Worm (Caenorhabditis elegans) whole organism, L4 larva: ENCODE data around the gene ndub-11.

Source experiments
- F10B5.3 ChIP-seq: sonication (generic microtip); optimal IDR thresholded peaks from 2 replicates; lab custom pipeline; 2016; ENCODE audit warnings: mild to moderate bottlenecking, missing genetic modification characterization, missing compliant biosample characterization
- T20F7.1 ChIP-seq: fragments of 200-800 bp; sonication (Bioruptor generic); optimal IDR thresholded peaks from 2 replicates; lab custom pipeline; 2018; ENCODE audit warnings: mild to moderate bottlenecking, missing genetic modification characterization, missing compliant biosample characterization
- Y75B8A.6 ChIP-seq: fragments of 200-800 bp; sonication (Bioruptor generic); IDR thresholded peaks from 2 replicates; pipeline ENCODE4 v1.3.6; 2022; ENCODE audit warnings: missing genetic modification reagents, missing genetic modification characterization, missing compliant biosample characterization
- ZK337.2 ChIP-seq: fragments of 200-800 bp; sonication (Bioruptor generic); IDR thresholded peaks from 2 replicates; pipeline ENCODE4 v1.3.6; 2022; ENCODE audit warnings: missing genetic modification reagents, missing genetic modification characterization, missing compliant biosample characterization
- aha-1 ChIP-seq: fragments of 150-350 bp; peaks from one replicate; lab custom pipeline; 2014; ENCODE audit warnings: missing biosample characterization, missing genetic modification characterization
- duxl-1 ChIP-seq: sonication (generic microtip); optimal IDR thresholded peaks from 2 replicates; lab custom pipeline; 2016; ENCODE audit warnings: mild to moderate bottlenecking, missing genetic modification characterization, moderate library complexity, missing compliant biosample characterization; ENCODE audit not compliant: poor library complexity
- dve-1 ChIP-seq: sonication (generic microtip); optimal IDR thresholded peaks from 2 replicates; lab custom pipeline; 2017; ENCODE audit warnings: antibody characterized with exemption, mild to moderate bottlenecking, missing genetic modification characterization, missing compliant biosample characterization; ENCODE audit not compliant: insufficient read depth
- egl-43 ChIP-seq: fragments of 200-800 bp; sonication (Bioruptor generic); IDR thresholded peaks from 2 replicates; pipeline ENCODE4 v1.3.6; 2022; ENCODE audit warnings: missing genetic modification reagents, missing genetic modification characterization, missing compliant biosample characterization
- fos-1 ChIP-seq: fragments of 150-350 bp; optimal IDR thresholded peaks from 2 replicates; lab custom pipeline; 2014; ENCODE audit warnings: missing biosample characterization, missing genetic modification characterization
- hif-1 ChIP-seq, 2 experiments: sonication (generic microtip); optimal IDR thresholded peaks; 2 replicates each; lab custom pipeline; 2016 to 2017; ENCODE audit warnings: missing compliant biosample characterization in 2 of 2, missing genetic modification characterization in 2 of 2, missing genetic modification reagents in 2 of 2, missing genotype in 2 of 2, mild to moderate bottlenecking in 1 of 2
- hlh-11 ChIP-seq: fragments of 200-800 bp; sonication (Bioruptor generic); optimal IDR thresholded peaks from 2 replicates; lab custom pipeline; 2018; ENCODE audit warnings: mild to moderate bottlenecking, missing genetic modification characterization, missing compliant biosample characterization
- hmg-1.1 ChIP-seq: fragments of 200-800 bp; sonication (Bioruptor generic); IDR thresholded peaks from 2 replicates; pipeline ENCODE4 v1.3.6; 2022; ENCODE audit warnings: missing genetic modification reagents, missing genetic modification characterization, missing compliant biosample characterization
- jun-1 ChIP-seq: fragments of 150-350 bp; optimal IDR thresholded peaks from 2 replicates; lab custom pipeline; 2014; ENCODE audit warnings: missing biosample characterization, missing genetic modification reagents, missing genetic modification characterization
- lin-1 ChIP-seq: fragments of 200-800 bp; sonication (Bioruptor generic); IDR thresholded peaks from 2 replicates; pipeline ENCODE4 v1.3.6; 2022; ENCODE audit warnings: missing genetic modification reagents, missing genetic modification characterization, missing compliant biosample characterization
- lin-13 ChIP-seq: fragments of 150-350 bp; optimal IDR thresholded peaks from 2 replicates; lab custom pipeline; 2014; ENCODE audit warnings: missing biosample characterization, missing genetic modification reagents, missing genetic modification characterization
- lin-39 ChIP-seq: fragments of 150-350 bp; optimal IDR thresholded peaks from 2 replicates; lab custom pipeline; 2014; ENCODE audit warnings: missing biosample characterization, missing genetic modification reagents, missing genetic modification characterization
- lsy-2 ChIP-seq, 2 experiments: fragments of 150-350 bp in 1 of 2; sonication (generic microtip) in 1 of 2; optimal IDR thresholded peaks; 2 replicates each; lab custom pipeline; 2014 to 2017; ENCODE audit warnings: missing biosample characterization in 2 of 2, missing genetic modification characterization in 2 of 2
- nhr-48 ChIP-seq: sonication (generic microtip); optimal IDR thresholded peaks from 2 replicates; lab custom pipeline; 2016; ENCODE audit warnings: mild to moderate bottlenecking, missing genetic modification characterization, missing compliant biosample characterization
- nhr-6 ChIP-seq: fragments of 150-350 bp; optimal IDR thresholded peaks from 2 replicates; lab custom pipeline; 2014; ENCODE audit warnings: missing biosample characterization, missing genetic modification characterization
- php-3 ChIP-seq: fragments of 200-800 bp; sonication (Bioruptor generic); IDR thresholded peaks from 2 replicates; pipeline ENCODE4 v1.3.6; 2022; ENCODE audit warnings: missing genetic modification reagents, missing genetic modification characterization, missing compliant biosample characterization
- saeg-2 ChIP-seq: fragments of 200-800 bp; sonication (Bioruptor generic); IDR thresholded peaks from 2 replicates; pipeline ENCODE4 v1.3.6; 2022; ENCODE audit warnings: missing genetic modification reagents, missing genetic modification characterization, missing compliant biosample characterization
- sdz-12 ChIP-seq: fragments of 200-800 bp; sonication (Bioruptor generic); optimal IDR thresholded peaks from 2 replicates; lab custom pipeline; 2018; ENCODE audit warnings: mild to moderate bottlenecking, missing genetic modification characterization, missing compliant biosample characterization
- set-16 ChIP-seq: fragments of 200-800 bp; sonication (Bioruptor generic); IDR thresholded peaks from 2 replicates; pipeline ENCODE4 v1.3.6; 2022; ENCODE audit warnings: missing genetic modification reagents, missing genetic modification characterization, missing compliant biosample characterization
- unc-62 ChIP-seq, 3 experiments: fragments of 150-350 bp in 1 of 3; sonication (generic microtip); optimal IDR thresholded peaks in 2 of 3; peaks in 1 of 3; 1 replicate in 1 of 3; 2 replicates in 2 of 3; lab custom pipeline; 2014 to 2017; ENCODE audit warnings: missing biosample characterization in 3 of 3, missing genetic modification characterization in 3 of 3, missing genetic modification reagents in 3 of 3, missing genotype in 1 of 3
- zfp-2 ChIP-seq: sonication (generic microtip); optimal IDR thresholded peaks from 2 replicates; lab custom pipeline; 2016; ENCODE audit warnings: mild to moderate bottlenecking, missing genetic modification characterization, missing compliant biosample characterization
- zip-11 ChIP-seq: fragments of 200-800 bp; sonication (Bioruptor generic); IDR thresholded peaks from 2 replicates; pipeline ENCODE4 v1.3.6; 2022; ENCODE audit warnings: missing genetic modification characterization, missing compliant biosample characterization
- zip-2 ChIP-seq: fragments of 150-350 bp; optimal IDR thresholded peaks from 2 replicates; lab custom pipeline; 2014; ENCODE audit warnings: missing biosample characterization, missing genetic modification characterization
- ztf-7 ChIP-seq: fragments of 150-350 bp; optimal IDR thresholded peaks from 2 replicates; lab custom pipeline; 2014; ENCODE audit warnings: missing biosample characterization, missing genetic modification characterization

The ndub-11 gene

ce11 chrIV:8096375-8096774 is 33.7 kb downstream of the ndub-11 start:
- TF ChIP-seq lin-39 (tag; lab: Kevin White, UChicago) = no peak
- no peak for TF ChIP-seq lin-13 (GFP tag; lab: Kevin White, UChicago)
- no peak for TF ChIP-seq Y75B8A.6 (GFP tag; lab: Robert Waterston, UW)
- TF ChIP-seq fos-1 (tag; lab: Kevin White, UChicago) = no peak
- no peak for TF ChIP-seq T20F7.1 (GFP tag; lab: Kevin White, UChicago)
- no peak for TF ChIP-seq dve-1 (tag; lab: Kevin White, UChicago)
- no peak for TF ChIP-seq ztf-7 (tag; lab: Kevin White, UChicago)
- no peak for TF ChIP-seq ZK337.2 (GFP tag; lab: Robert Waterston, UW)
- no peak for TF ChIP-seq jun-1 (tag; lab: Kevin White, UChicago)
- no peak for TF ChIP-seq sdz-12 (GFP tag; lab: Kevin White, UChicago)
- TF ChIP-seq php-3 (GFP tag; lab: Robert Waterston, UW) = no peak
- TF ChIP-seq hif-1 (tag; optimal IDR thresholded peaks at IDR 0.05; lab: Kevin White, UChicago) = no peak
- TF ChIP-seq nhr-48 = no peak
- TF ChIP-seq duxl-1 = no peak
- TF ChIP-seq egl-43 (GFP tag; lab: Robert Waterston, UW) = no peak
- no peak for TF ChIP-seq hlh-11
- TF ChIP-seq set-16 = no peak

DNA sequence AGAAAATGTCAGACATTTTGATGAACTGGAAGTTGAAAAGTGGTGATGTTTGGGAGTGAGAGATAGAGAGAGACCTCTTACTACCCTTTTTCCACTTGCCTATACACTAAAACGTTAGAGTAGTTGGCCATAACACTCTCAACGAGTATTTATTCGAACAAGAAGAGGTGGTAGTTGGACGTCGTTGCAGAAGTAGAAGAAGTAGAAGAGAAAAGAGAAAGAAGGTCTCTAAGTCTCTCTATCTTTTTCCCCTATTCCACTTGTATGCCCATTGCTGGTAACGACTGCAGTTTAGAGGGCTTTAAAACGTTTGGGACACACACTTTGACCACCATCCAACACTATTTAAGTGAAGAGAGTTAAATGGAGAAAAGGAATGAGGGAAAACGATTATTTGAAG is 38.5 kb downstream of the ndub-11 start:
- TF ChIP-seq nhr-6 (tag; lab: Kevin White, UChicago) (no peak), hmg-1.1 (GFP tag; lab: Robert Waterston, UW) (peak; percentile 23; the same call in 1 of the 2 replicates)

- TF ChIP-seq F10B5.3 (tag; lab: Kevin White, UChicago) = no peak
- no peak for TF ChIP-seq zip-11 (GFP tag; lab: Robert Waterston, UW)
- no peak for TF ChIP-seq hlh-11
- no peak for TF ChIP-seq zip-2 (tag; lab: Kevin White, UChicago)
- TF ChIP-seq zfp-2 = no peak
Observed at ce11 chrIV:8086552-8086951, 43.5 kb downstream of the ndub-11 start, which contains the start of gene nsy-7. Gene nsy-7 (minus strand): TSS chrIV:8086652.

ce11 chrIV:8080782-8081181 is 49.2 kb downstream of the ndub-11 start:
- TF ChIP-seq aha-1 (peak; percentile 37), lin-1 (GFP tag; lab: Robert Waterston, UW) (no peak), saeg-2 (no peak)
- TF ChIP-seq, all 104 proteins: peak for 1

DNA sequence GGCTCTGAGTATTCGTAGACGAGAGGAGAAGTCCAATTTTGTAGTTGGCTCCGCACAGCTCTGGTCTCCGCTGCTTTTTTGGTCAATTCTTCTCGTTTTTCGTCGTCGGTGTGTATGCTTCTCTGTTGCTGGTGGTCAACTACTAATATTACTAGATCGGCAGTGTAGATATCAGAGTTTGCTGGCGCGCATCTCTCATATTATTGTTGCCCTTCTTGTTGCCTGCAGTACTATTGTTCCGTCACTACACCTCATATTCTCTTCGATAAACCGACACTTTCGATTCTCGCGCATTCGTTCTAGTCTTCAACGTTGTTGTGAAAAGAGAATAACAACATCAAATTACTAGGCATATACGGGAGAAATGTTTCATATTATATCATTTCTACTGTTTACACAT is 49.9 kb downstream of the ndub-11 start:
- TF ChIP-seq unc-62 (GFP tag; optimal IDR thresholded peaks at IDR 0.05 in 1 of 2; lab: Kevin White, UChicago) (peak in 1 of 2 experiments; percentile 90), unc-62 (tag; optimal IDR thresholded peaks at IDR 0.05; lab: Kevin White, UChicago) (no peak), aha-1 (peak; percentile 56), lsy-2 (tag; optimal IDR thresholded peaks at IDR 0.05; lab: Kevin White, UChicago) (no peak), hmg-1.1 (GFP tag; lab: Robert Waterston, UW) (0 out of 2 replicates have a peak, but pooled peaks have one; percentile 4)
